Worm (Caenorhabditis elegans) whole organism, L4/young adult: ENCODE results near the gene jnk-1.

ENCODE experiments used
- W03F9.2 ChIP-seq: fragments of 150-350 bp; optimal IDR thresholded peaks from 2 replicates; lab custom pipeline; 2014; ENCODE audit warnings: missing biosample characterization, missing genetic modification characterization
- dao-5 ChIP-seq: sonication (generic microtip); optimal IDR thresholded peaks from 2 replicates; lab custom pipeline; 2016; ENCODE audit warnings: missing genotype, missing genetic modification characterization, moderate library complexity, missing compliant biosample characterization
- him-1 ChIP-seq: sonication (generic microtip); optimal IDR thresholded peaks from 2 replicates; lab custom pipeline; 2016; ENCODE audit warnings: missing genotype, missing genetic modification reagents, missing genetic modification characterization, missing compliant biosample characterization

ce11 chrIV:6972427-6972826 is 15.0 kb downstream of the jnk-1 start, which contains the start of gene nhr-249:
- TF ChIP-seq W03F9.2 (no peak), dao-5 (tag; lab: Kevin White, UChicago) (no peak), him-1 (tag; lab: Kevin White, UChicago) (no peak)
